Worm (Caenorhabditis elegans): ENCODE measurements around the gene K08F4.12.

- no peak for TF ChIP-seq elt-3 (tag; optimal IDR thresholded peaks at IDR 0.05)
- TF ChIP-seq aly-2 (tag; optimal IDR thresholded peaks at IDR 0.05), result no peak
These were observed 21.1 kb upstream of the K08F4.12 start for ce11 chrIV:10116765-10117164.

Measured in whole organism, L2 larva.